Fruit fly (Drosophila melanogaster) whole organism, wandering third instar larva: ENCODE results near the gene Rga.

Experiments
- Abd-B ChIP-seq: fragments of >200 bp; optimal IDR thresholded peaks from 2 replicates; lab custom pipeline; 2017; ENCODE audit warnings: missing biosample characterization, missing genetic modification characterization
- HLH106 ChIP-seq: fragments of 200-800 bp; optimal IDR thresholded peaks from 3 replicates; lab custom pipeline; 2019; ENCODE audit warnings: missing biosample characterization, mild to moderate bottlenecking, missing genetic modification characterization, moderate library complexity
- Hr78 ChIP-seq: fragments of >200 bp; optimal IDR thresholded peaks from 2 replicates; lab custom pipeline; 2017; ENCODE audit warnings: missing biosample characterization, missing genetic modification characterization
- Mio ChIP-seq: sonication (Bioruptor generic); optimal IDR thresholded peaks from 2 replicates; lab custom pipeline; 2016; ENCODE audit warnings: missing biosample characterization, missing genetic modification characterization
- OdsH ChIP-seq: fragments of 200-800 bp; sonication (Bioruptor generic); optimal IDR thresholded peaks from 2 replicates; lab custom pipeline; 2016; ENCODE audit warnings: missing biosample characterization, mild to moderate bottlenecking, missing genetic modification characterization
- Vsx2 ChIP-seq: fragments of 200-300, 225-300 bp; sonication (Bioruptor generic); optimal IDR thresholded peaks from 2 replicates; lab custom pipeline; 2018; ENCODE audit warnings: missing biosample characterization, missing genetic modification characterization; ENCODE audit not compliant: partially characterized antibody
- ey ChIP-seq: fragments of 200-800 bp; sonication (Bioruptor generic); optimal IDR thresholded peaks from 2 replicates; lab custom pipeline; 2016; ENCODE audit warnings: missing biosample characterization, missing genetic modification characterization
- fru ChIP-seq: fragments of 200-800 bp; sonication (Bioruptor generic); optimal IDR thresholded peaks from 3 replicates; lab custom pipeline; 2016; ENCODE audit warnings: missing biosample characterization, mild to moderate bottlenecking, missing genetic modification characterization
- jim ChIP-seq: fragments of 175-275, 200-325 bp; sonication (Bioruptor generic); optimal IDR thresholded peaks from 2 replicates; lab custom pipeline; 2016; ENCODE audit warnings: missing biosample characterization, mild to moderate bottlenecking, missing genetic modification characterization
- lola ChIP-seq: fragments of >200 bp; optimal IDR thresholded peaks from 2 replicates; lab custom pipeline; 2017; ENCODE audit warnings: missing biosample characterization, missing genetic modification characterization
- pan ChIP-seq: fragments of >200 bp; optimal IDR thresholded peaks from 2 replicates; lab custom pipeline; 2017

- no peak for TF ChIP-seq pan (lab: Kevin White, UChicago)
- no peak for TF ChIP-seq Vsx2 (GFP tag; lab: Kevin White, UChicago)
- TF ChIP-seq HLH106 (tag; lab: Kevin White, UChicago), result no peak
- no peak for TF ChIP-seq OdsH
- TF ChIP-seq Mio (GFP tag; lab: Kevin White, UChicago), result no peak
- TF ChIP-seq Hr78 (GFP tag; lab: Kevin White, UChicago), result no peak
- TF ChIP-seq ey, result no peak
- no peak for TF ChIP-seq lola (GFP tag; lab: Kevin White, UChicago)
- TF ChIP-seq Abd-B (GFP tag; lab: Kevin White, UChicago), result no peak
- TF ChIP-seq fru (GFP tag; lab: Kevin White, UChicago), result no peak
- no peak for TF ChIP-seq jim
Measured at dm6 chr3R:5610656-5611055, 2.3 kb downstream of the Rga start.
